Worm (Caenorhabditis elegans): Measurements from ENCODE around the gene fipr-29.

The fipr-29 gene

ce11 chrIII:3034458-3034857 lies 25.7 kb downstream of the fipr-29 start:
- TF ChIP-seq nhr-12 (tag; optimal IDR thresholded peaks at IDR 0.05): no peak
- no peak for TF ChIP-seq sma-3 (GFP tag; optimal IDR thresholded peaks at IDR 0.05)
- peak in 1 of 2 experiments; percentile 10 for TF ChIP-seq lsy-2 (tag; optimal IDR thresholded peaks at IDR 0.05)
- peak; percentile 21 for TF ChIP-seq C34F6.9 (tag; optimal IDR thresholded peaks at IDR 0.05)
- peak; percentile 0 for TF ChIP-seq sma-9 (GFP tag; optimal IDR thresholded peaks at IDR 0.05)
- TF ChIP-seq sma-9 (tag; optimal IDR thresholded peaks at IDR 0.05): no peak
- TF ChIP-seq unc-62 (GFP tag; optimal IDR thresholded peaks at IDR 0.05): no peak
- peak; percentile 1 for TF ChIP-seq unc-55 (GFP tag; optimal IDR thresholded peaks at IDR 0.05)
- no peak for TF ChIP-seq lin-11 (tag; optimal IDR thresholded peaks at IDR 0.05)
- no peak for TF ChIP-seq nhr-23 (tag; optimal IDR thresholded peaks at IDR 0.05)
- TF ChIP-seq R02D3.7 (tag; optimal IDR thresholded peaks at IDR 0.05): no peak
- no peak for TF ChIP-seq ceh-16 (tag; optimal IDR thresholded peaks at IDR 0.05)

DNA sequence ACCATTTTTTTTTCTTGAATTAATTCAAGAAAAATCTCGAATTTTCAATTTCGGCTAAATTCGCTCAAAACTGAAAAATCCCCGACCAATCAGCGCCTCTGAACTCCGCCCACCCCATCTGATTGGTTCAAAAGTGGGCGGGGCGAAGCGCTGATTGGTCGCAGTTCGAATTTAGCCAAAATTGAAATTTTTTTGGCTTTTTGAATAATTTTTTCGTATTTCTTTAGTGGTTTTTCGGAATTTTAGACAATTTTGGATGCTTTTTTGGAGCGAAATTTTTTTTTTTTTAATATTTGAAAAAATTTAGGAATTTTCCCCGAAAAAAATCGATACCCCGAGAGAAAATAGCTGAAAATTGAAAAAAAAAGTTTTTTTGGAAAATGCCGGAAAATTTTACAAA lies 26.2 kb downstream of the fipr-29 start:
- TF ChIP-seq ZK546.5 (tag; optimal IDR thresholded peaks at IDR 0.05): no peak
- TF ChIP-seq lin-11 (tag; optimal IDR thresholded peaks at IDR 0.05): no peak
- no peak for TF ChIP-seq sem-4 (tag; optimal IDR thresholded peaks at IDR 0.05)
- no peak for TF ChIP-seq unc-39 (tag; optimal IDR thresholded peaks at IDR 0.05)
- no peak for TF ChIP-seq nhr-11 (tag; optimal IDR thresholded peaks at IDR 0.05)
- no peak for TF ChIP-seq C34F6.9 (tag; optimal IDR thresholded peaks at IDR 0.05)
- no peak for TF ChIP-seq crh-2 (tag; optimal IDR thresholded peaks at IDR 0.05)
- no peak for TF ChIP-seq lin-39 (tag; optimal IDR thresholded peaks at IDR 0.05)
- TF ChIP-seq nhr-77 (tag; optimal IDR thresholded peaks at IDR 0.05): no peak

DNA sequence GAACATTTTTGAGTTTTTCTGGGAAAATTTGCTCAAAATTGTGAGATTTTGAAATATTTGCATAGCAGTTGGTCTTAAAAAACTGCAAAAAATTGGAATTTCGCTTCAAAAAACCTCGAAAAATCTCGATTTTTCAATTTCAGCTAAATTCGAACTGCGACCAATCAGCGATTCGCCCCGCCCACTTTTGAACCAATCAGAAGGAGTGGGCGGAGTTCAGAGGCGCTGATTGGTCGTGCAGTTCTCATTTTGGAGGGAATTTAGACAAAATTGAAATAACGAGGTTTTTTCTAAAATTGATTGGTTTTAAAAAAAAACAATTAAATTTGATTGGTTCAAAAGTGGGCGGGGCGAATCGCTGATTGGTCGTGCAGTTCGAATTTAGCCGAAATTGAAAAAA lies 26.7 kb downstream of the fipr-29 start:
- no peak for TF ChIP-seq mdl-1 (tag; optimal IDR thresholded peaks at IDR 0.05)
- no peak for TF ChIP-seq aly-2 (tag; optimal IDR thresholded peaks at IDR 0.05)
- no peak for TF ChIP-seq crh-2 (tag; optimal IDR thresholded peaks at IDR 0.05)
- TF ChIP-seq nhr-237 (tag; optimal IDR thresholded peaks at IDR 0.05): no peak
- no peak for TF ChIP-seq sma-3 (GFP tag; optimal IDR thresholded peaks at IDR 0.05)
- TF ChIP-seq ZK546.5 (tag; optimal IDR thresholded peaks at IDR 0.05): no peak
- TF ChIP-seq unc-39 (tag; optimal IDR thresholded peaks at IDR 0.05): no peak
- TF ChIP-seq unc-62 (GFP tag; optimal IDR thresholded peaks at IDR 0.05): no peak
- no peak for TF ChIP-seq mab-5 (tag; optimal IDR thresholded peaks at IDR 0.05)
- no peak for TF ChIP-seq blmp-1 (tag; optimal IDR thresholded peaks at IDR 0.05; ENCODE audit: insufficient read depth)
- TF ChIP-seq dmd-4 (tag; optimal IDR thresholded peaks at IDR 0.05): no peak

- no peak for TF ChIP-seq lin-13 (GFP tag; optimal IDR thresholded peaks at IDR 0.05)
- no peak for TF ChIP-seq dmd-4 (tag; optimal IDR thresholded peaks at IDR 0.05)
- peak in 1 of 2 experiments; percentile 25 for TF ChIP-seq lsy-2 (tag; optimal IDR thresholded peaks at IDR 0.05)
- no peak for TF ChIP-seq nhr-6 (tag; optimal IDR thresholded peaks at IDR 0.05)
- TF ChIP-seq unc-55 (GFP tag; optimal IDR thresholded peaks at IDR 0.05): no peak
- TF ChIP-seq elt-1 (tag; optimal IDR thresholded peaks at IDR 0.05): no peak
- peak; percentile 15 for TF ChIP-seq Y55F3AM.14 (GFP tag; optimal IDR thresholded peaks at IDR 0.05)
- no peak for TF ChIP-seq sma-3 (GFP tag; optimal IDR thresholded peaks at IDR 0.05)
These were observed 29.0 kb downstream of the fipr-29 start for ce11 chrIII:3031017-3031756.

- TF ChIP-seq nhr-12 (tag; optimal IDR thresholded peaks at IDR 0.05) (no peak), zag-1 (tag; optimal IDR thresholded peaks at IDR 0.05) (no peak), lin-13 (GFP tag; optimal IDR thresholded peaks at IDR 0.05) (no peak), gmeb-1 (tag; optimal IDR thresholded peaks at IDR 0.05) (peak; percentile 18), nhr-25 (tag; optimal IDR thresholded peaks at IDR 0.05) (peak; percentile 63), egl-27 (tag; optimal IDR thresholded peaks at IDR 0.05) (no peak), crh-2 (tag; optimal IDR thresholded peaks at IDR 0.05) (no peak), blmp-1 (tag; optimal IDR thresholded peaks at IDR 0.05; ENCODE audit: insufficient read depth) (peak; percentile 33), fos-1 (tag; optimal IDR thresholded peaks at IDR 0.05) (peak; percentile 30), elt-1 (tag; optimal IDR thresholded peaks at IDR 0.05) (no peak), unc-55 (GFP tag; optimal IDR thresholded peaks at IDR 0.05) (no peak), Y55F3AM.14 (GFP tag; optimal IDR thresholded peaks at IDR 0.05) (peak; percentile 81)
These were observed 30.3 kb downstream of the fipr-29 start for ce11 chrIII:3029822-3030221.

All from whole organism, L2 larva.